Worm (Caenorhabditis elegans): ENCODE data around the gene T12D8.9.

Gene T12D8.9

ce11 chrIII:13615530-13615929 lies 1.4 kb upstream of the T12D8.9 start:
- TF ChIP-seq F44E2.7 (GFP tag; IDR thresholded peaks at IDR 0.05), result 0 out of 2 replicates have a peak, but pooled peaks have one; percentile 41
- TF ChIP-seq pqm-1 (tag; optimal IDR thresholded peaks at IDR 0.05), result no peak
- no peak for TF ChIP-seq mdt-29 (GFP tag; IDR thresholded peaks at IDR 0.05)
- TF ChIP-seq egl-43 (GFP tag; IDR thresholded peaks at IDR 0.05), result peak; percentile 70; the same call in 1 of the 2 replicates
- no peak for TF ChIP-seq nhr-11 (tag; optimal IDR thresholded peaks at IDR 0.05)
- peak; percentile 39; the same call in 1 of the 2 replicates for TF ChIP-seq tra-1 (GFP tag; IDR thresholded peaks at IDR 0.05)
- TF ChIP-seq dmd-9 (GFP tag; IDR thresholded peaks at IDR 0.05), result 0 out of 2 replicates have a peak, but pooled peaks have one; percentile 43
- peak; percentile 25; the same call in 1 of the 2 replicates for TF ChIP-seq mxl-2 (GFP tag; conservative IDR thresholded peaks at IDR 0.05)
- TF ChIP-seq set-16 (GFP tag; IDR thresholded peaks at IDR 0.05), result peak; percentile 95

- TF ChIP-seq snpc-4 (tag; optimal IDR thresholded peaks at IDR 0.05) (no peak), T20F7.1 (GFP tag; optimal IDR thresholded peaks at IDR 0.05) (no peak), madf-5 (GFP tag; IDR thresholded peaks at IDR 0.05) (0 out of 4 replicates have a peak, but pooled peaks of 1 of the 2 experiments have one; percentile 56), aha-1 (tag) (no peak), unc-62 (GFP tag; optimal IDR thresholded peaks at IDR 0.05 in 1 of 2) (peak in 1 of 2 experiments; percentile 68), unc-62 (tag; optimal IDR thresholded peaks at IDR 0.05) (no peak), mes-2 (tag; optimal IDR thresholded peaks at IDR 0.05; ENCODE audit: poor library complexity, severe bottlenecking) (no peak), mdt-29 (GFP tag; IDR thresholded peaks at IDR 0.05) (no peak), daf-16 (GFP tag; optimal IDR thresholded peaks at IDR 0.05) (peak in 1 of 2 experiments; percentile 4), daf-16 (tag; optimal IDR thresholded peaks at IDR 0.05) (no peak), ztf-7 (tag; optimal IDR thresholded peaks at IDR 0.05) (no peak), zip-11 (GFP tag; IDR thresholded peaks at IDR 0.05) (no peak), F37D6.2 (tag; optimal IDR thresholded peaks at IDR 0.05) (no peak), sdz-12 (GFP tag; optimal IDR thresholded peaks at IDR 0.05) (no peak)
These were observed 4.1 kb downstream of the T12D8.9 start for ce11 chrIII:13621012-13621411.

ce11 chrIII:13621717-13622116 lies 4.8 kb downstream of the T12D8.9 start:
- TF ChIP-seq set-16 (GFP tag; IDR thresholded peaks at IDR 0.05) (peak; percentile 84), ctbp-1 (GFP tag; IDR thresholded peaks at IDR 0.05) (no peak), madf-5 (GFP tag; IDR thresholded peaks at IDR 0.05) (no peak)

- no peak for TF ChIP-seq ceh-20 (GFP tag; IDR thresholded peaks at IDR 0.05)
- no peak for TF ChIP-seq ceh-62 (tag; optimal IDR thresholded peaks at IDR 0.05)
- TF ChIP-seq ztf-11 (tag; optimal IDR thresholded peaks at IDR 0.05), result no peak
- TF ChIP-seq mep-1 (tag; optimal IDR thresholded peaks at IDR 0.05), result peak; percentile 46
- TF ChIP-seq lin-38 (GFP tag; IDR thresholded peaks at IDR 0.05), result peak; percentile 63
- peak; percentile 28; the same call in 1 of the 2 replicates for TF ChIP-seq hmg-1.1 (GFP tag; IDR thresholded peaks at IDR 0.05)
- TF ChIP-seq ceh-28 (tag; optimal IDR thresholded peaks at IDR 0.05), result no peak
- TF ChIP-seq hlh-11 (tag; optimal IDR thresholded peaks at IDR 0.05), result peak; percentile 13
- no peak for TF ChIP-seq daf-16 (GFP tag; optimal IDR thresholded peaks at IDR 0.05)
- peak; percentile 71 for TF ChIP-seq daf-16 (tag; optimal IDR thresholded peaks at IDR 0.05)
- no peak for TF ChIP-seq mdl-1 (tag; optimal IDR thresholded peaks at IDR 0.05)
- TF ChIP-seq ceh-44 (GFP tag; IDR thresholded peaks at IDR 0.05), result no peak
- TF ChIP-seq unc-130 (GFP tag; optimal IDR thresholded peaks at IDR 0.05), result peak; percentile 7
- TF ChIP-seq mes-2 (tag; optimal IDR thresholded peaks at IDR 0.05; ENCODE audit: poor library complexity, severe bottlenecking), result peak; percentile 50
- peak; percentile 53; the same call in 1 of the 2 replicates for TF ChIP-seq dmd-9 (GFP tag; IDR thresholded peaks at IDR 0.05)
- no peak for TF ChIP-seq unc-39 (tag; optimal IDR thresholded peaks at IDR 0.05)
- TF ChIP-seq ama-1 (optimal IDR thresholded peaks at IDR 0.05), result peak; percentile 9
- TF ChIP-seq dpl-1 (GFP tag; optimal IDR thresholded peaks at IDR 0.05), result peak; percentile 75
- peak; percentile 80 for TF ChIP-seq hlh-30 (tag; optimal IDR thresholded peaks at IDR 0.05; ENCODE audit: insufficient read depth)
- TF ChIP-seq hif-1 (tag; optimal IDR thresholded peaks at IDR 0.05), result peak in 1 of 2 experiments; percentile 12
- TF ChIP-seq dve-1 (tag; optimal IDR thresholded peaks at IDR 0.05; ENCODE audit: insufficient read depth), result peak; percentile 51
- peak in 1 of 2 experiments; percentile 61 for TF ChIP-seq lsy-2 (tag; optimal IDR thresholded peaks at IDR 0.05)
These were observed 5.4 kb downstream of the T12D8.9 start, which contains the start of gene hip-1 for ce11 chrIII:13622268-13622667. Gene hip-1 (minus strand): TSS chrIII:13622492.
